Fruit fly (Drosophila melanogaster): ENCODE measurements around the gene scny.

- TF ChIP-seq CTCF (optimal IDR thresholded peaks at IDR 0.05), result no peak
- no peak for TF ChIP-seq CG8478 (optimal IDR thresholded peaks at IDR 0.05)
Measured at dm6 chr3L:5731639-5732038, 37.2 kb upstream of the scny start.
